Worm (Caenorhabditis elegans) whole organism, L4 larva: Measurements from ENCODE around the gene T19D12.5.

ENCODE experiments used
- F26F4.8 ChIP-seq: fragments of 200-800 bp; sonication (Bioruptor generic); conservative IDR thresholded peaks from 2 replicates; pipeline ENCODE4 v1.3.6; 2022; ENCODE audit warnings: missing genetic modification characterization, missing compliant biosample characterization
- R02D3.7 ChIP-seq: fragments of 150-350 bp; sonication (generic microtip); optimal IDR thresholded peaks from 3 replicates; lab custom pipeline; 2014; ENCODE audit warnings: missing biosample characterization, missing genetic modification characterization
- T20F7.1 ChIP-seq: fragments of 200-800 bp; sonication (Bioruptor generic); optimal IDR thresholded peaks from 2 replicates; lab custom pipeline; 2018; ENCODE audit warnings: mild to moderate bottlenecking, missing genetic modification characterization, missing compliant biosample characterization
- Y5F2A.4 ChIP-seq: fragments of 200-800 bp; sonication (Bioruptor generic); optimal IDR thresholded peaks from 2 replicates; lab custom pipeline; 2018; ENCODE audit warnings: mild to moderate bottlenecking, missing genetic modification characterization, missing compliant biosample characterization
- ZK337.2 ChIP-seq: fragments of 200-800 bp; sonication (Bioruptor generic); IDR thresholded peaks from 2 replicates; pipeline ENCODE4 v1.3.6; 2022; ENCODE audit warnings: missing genetic modification reagents, missing genetic modification characterization, missing compliant biosample characterization
- ZK546.5 ChIP-seq, 2 experiments: sonication (generic microtip); optimal IDR thresholded peaks; 2 replicates each; lab custom pipeline; 2017; ENCODE audit warnings: missing biosample characterization in 2 of 2, missing genetic modification characterization in 2 of 2
- arid-1 ChIP-seq: fragments of 200-800 bp; sonication (Bioruptor generic); conservative IDR thresholded peaks from 2 replicates; pipeline ENCODE4 v1.3.6; 2022; ENCODE audit warnings: missing genetic modification reagents, missing genetic modification characterization, missing compliant biosample characterization
- ceh-32 ChIP-seq: sonication (generic microtip); optimal IDR thresholded peaks from 2 replicates; lab custom pipeline; 2016; ENCODE audit warnings: mild to moderate bottlenecking, missing genetic modification characterization, missing compliant biosample characterization; ENCODE audit not compliant: poor library complexity
- ceh-44 ChIP-seq: fragments of 200-800 bp; sonication (Bioruptor generic); IDR thresholded peaks from 2 replicates; pipeline ENCODE4 v1.3.6; 2022; ENCODE audit warnings: missing genetic modification reagents, missing genetic modification characterization, missing compliant biosample characterization
- ceh-62 ChIP-seq: sonication (generic microtip); optimal IDR thresholded peaks from 2 replicates; lab custom pipeline; 2017; ENCODE audit warnings: missing biosample characterization, missing genetic modification characterization
- ceh-82 ChIP-seq: sonication (generic microtip); optimal IDR thresholded peaks from 2 replicates; lab custom pipeline; 2017; ENCODE audit warnings: missing biosample characterization, missing genetic modification characterization
- ces-1 ChIP-seq: fragments of 150-350 bp; sonication (generic microtip); optimal IDR thresholded peaks from 4 replicates; lab custom pipeline; 2014; ENCODE audit warnings: missing biosample characterization, missing genetic modification reagents, missing genetic modification characterization
- cey-2 ChIP-seq: sonication (generic microtip); optimal IDR thresholded peaks from 3 replicates; lab custom pipeline; 2017; ENCODE audit warnings: missing genetic modification characterization, mild to moderate bottlenecking, missing compliant biosample characterization, antibody characterized with exemption, borderline replicate concordance; ENCODE audit not compliant: insufficient read depth
- daf-12 ChIP-seq: fragments of 150-350 bp; optimal IDR thresholded peaks from 2 replicates; lab custom pipeline; 2014; ENCODE audit warnings: missing biosample characterization, missing genetic modification reagents, missing genetic modification characterization
- daf-8 ChIP-seq: fragments of 200-800 bp; sonication (Bioruptor generic); IDR thresholded peaks from 2 replicates; pipeline ENCODE4 v1.3.6; 2022; ENCODE audit warnings: missing genetic modification characterization, missing compliant biosample characterization
- dmd-6 ChIP-seq: fragments of 200-800 bp; sonication (Bioruptor generic); IDR thresholded peaks from 2 replicates; pipeline ENCODE4 v1.3.6; 2022; ENCODE audit warnings: missing genetic modification reagents, missing genetic modification characterization, missing compliant biosample characterization
- dmd-8 ChIP-seq: fragments of 200-800 bp; sonication (Bioruptor generic); IDR thresholded peaks from 2 replicates; pipeline ENCODE4 v1.3.6; 2022; ENCODE audit warnings: missing genetic modification characterization, missing compliant biosample characterization
- dmd-9 ChIP-seq: fragments of 200-800 bp; sonication (Bioruptor generic); IDR thresholded peaks from 2 replicates; pipeline ENCODE4 v1.3.6; 2022; ENCODE audit warnings: missing genetic modification reagents, missing genetic modification characterization, missing compliant biosample characterization
- dpl-1 ChIP-seq: fragments of 150-350 bp; optimal IDR thresholded peaks from 2 replicates; lab custom pipeline; 2014; ENCODE audit warnings: missing biosample characterization, missing genetic modification reagents, missing genetic modification characterization
- duxl-1 ChIP-seq: sonication (generic microtip); optimal IDR thresholded peaks from 2 replicates; lab custom pipeline; 2016; ENCODE audit warnings: mild to moderate bottlenecking, missing genetic modification characterization, moderate library complexity, missing compliant biosample characterization; ENCODE audit not compliant: poor library complexity
- egl-43 ChIP-seq: fragments of 200-800 bp; sonication (Bioruptor generic); IDR thresholded peaks from 2 replicates; pipeline ENCODE4 v1.3.6; 2022; ENCODE audit warnings: missing genetic modification reagents, missing genetic modification characterization, missing compliant biosample characterization
- fos-1 ChIP-seq: fragments of 150-350 bp; optimal IDR thresholded peaks from 2 replicates; lab custom pipeline; 2014; ENCODE audit warnings: missing biosample characterization, missing genetic modification characterization
- hmg-1.1 ChIP-seq: fragments of 200-800 bp; sonication (Bioruptor generic); IDR thresholded peaks from 2 replicates; pipeline ENCODE4 v1.3.6; 2022; ENCODE audit warnings: missing genetic modification reagents, missing genetic modification characterization, missing compliant biosample characterization
- lin-15B ChIP-seq: fragments of 150-350 bp; sonication (generic microtip); optimal IDR thresholded peaks from 3 replicates; lab custom pipeline; 2014; ENCODE audit warnings: missing biosample characterization, missing genetic modification characterization
- lin-39 ChIP-seq: fragments of 150-350 bp; optimal IDR thresholded peaks from 2 replicates; lab custom pipeline; 2014; ENCODE audit warnings: missing biosample characterization, missing genetic modification reagents, missing genetic modification characterization
- lir-3 ChIP-seq: sonication (generic microtip); optimal IDR thresholded peaks from 2 replicates; lab custom pipeline; 2016; ENCODE audit warnings: mild to moderate bottlenecking, missing genetic modification characterization, missing compliant biosample characterization
- lsy-2 ChIP-seq, 2 experiments: fragments of 150-350 bp in 1 of 2; sonication (generic microtip) in 1 of 2; optimal IDR thresholded peaks; 2 replicates each; lab custom pipeline; 2014 to 2017; ENCODE audit warnings: missing biosample characterization in 2 of 2, missing genetic modification characterization in 2 of 2
- madf-5 ChIP-seq, 2 experiments: fragments of 200-800 bp; sonication (Bioruptor generic); IDR thresholded peaks; 2 replicates each; pipeline ENCODE4 v1.3.6; 2022; ENCODE audit warnings: missing compliant biosample characterization in 2 of 2, missing genetic modification characterization in 2 of 2
- madf-9 ChIP-seq: fragments of 200-800 bp; sonication (Bioruptor generic); conservative IDR thresholded peaks from 2 replicates; pipeline ENCODE4 v1.3.6; 2022; ENCODE audit warnings: missing genetic modification reagents, missing genetic modification characterization, missing compliant biosample characterization
- mdt-29 ChIP-seq: fragments of 200-800 bp; sonication (Bioruptor generic); IDR thresholded peaks from 2 replicates; pipeline ENCODE4 v1.3.6; 2022; ENCODE audit warnings: missing genetic modification reagents, missing genetic modification characterization, missing compliant biosample characterization
- mxl-2 ChIP-seq: fragments of 200-800 bp; sonication (Bioruptor generic); conservative IDR thresholded peaks from 2 replicates; pipeline ENCODE4 v1.3.6; 2022; ENCODE audit warnings: missing genetic modification reagents, missing genetic modification characterization, missing compliant biosample characterization
- mxl-3 ChIP-seq: fragments of 200-800 bp; sonication (Bioruptor generic); optimal IDR thresholded peaks from 2 replicates; lab custom pipeline; 2018; ENCODE audit warnings: mild to moderate bottlenecking, missing genetic modification characterization, missing compliant biosample characterization
- nhr-10 ChIP-seq: fragments of 150-350 bp; optimal IDR thresholded peaks from 2 replicates; lab custom pipeline; 2014; ENCODE audit warnings: missing biosample characterization, missing genetic modification characterization
- nhr-237 ChIP-seq: sonication (generic microtip); optimal IDR thresholded peaks from 2 replicates; lab custom pipeline; 2017; ENCODE audit warnings: missing biosample characterization, missing genetic modification characterization
- nhr-25 ChIP-seq: sonication (generic microtip); optimal IDR thresholded peaks from 2 replicates; lab custom pipeline; 2017; ENCODE audit warnings: missing genetic modification characterization, mild to moderate bottlenecking, missing compliant biosample characterization, antibody characterized with exemption, moderate library complexity, borderline replicate concordance; ENCODE audit not compliant: insufficient read depth
- nhr-41 ChIP-seq: fragments of 200-800 bp; sonication (Bioruptor generic); IDR thresholded peaks from 2 replicates; pipeline ENCODE4 v1.3.6; 2022; ENCODE audit warnings: missing genetic modification reagents, missing genetic modification characterization, missing compliant biosample characterization
- nhr-6 ChIP-seq: fragments of 150-350 bp; optimal IDR thresholded peaks from 2 replicates; lab custom pipeline; 2014; ENCODE audit warnings: missing biosample characterization, missing genetic modification characterization
- nhr-76 ChIP-seq: fragments of 150-350 bp; optimal IDR thresholded peaks from 2 replicates; lab custom pipeline; 2014; ENCODE audit warnings: missing biosample characterization, missing genetic modification characterization
- nhr-77 ChIP-seq: fragments of 150-350 bp; optimal IDR thresholded peaks from 2 replicates; lab custom pipeline; 2014; ENCODE audit warnings: missing biosample characterization, missing genetic modification characterization
- pqm-1 ChIP-seq: sonication (generic microtip); optimal IDR thresholded peaks from 2 replicates; lab custom pipeline; 2017; ENCODE audit warnings: missing biosample characterization, missing genetic modification characterization
- saeg-2 ChIP-seq: fragments of 200-800 bp; sonication (Bioruptor generic); IDR thresholded peaks from 2 replicates; pipeline ENCODE4 v1.3.6; 2022; ENCODE audit warnings: missing genetic modification reagents, missing genetic modification characterization, missing compliant biosample characterization
- sdz-12 ChIP-seq: fragments of 200-800 bp; sonication (Bioruptor generic); optimal IDR thresholded peaks from 2 replicates; lab custom pipeline; 2018; ENCODE audit warnings: mild to moderate bottlenecking, missing genetic modification characterization, missing compliant biosample characterization
- snpc-4 ChIP-seq: fragments of 150-350 bp; optimal IDR thresholded peaks from 2 replicates; lab custom pipeline; 2014; ENCODE audit warnings: missing biosample characterization, missing genetic modification characterization
- spr-1 ChIP-seq: sonication (generic microtip); optimal IDR thresholded peaks from 2 replicates; lab custom pipeline; 2016; ENCODE audit warnings: mild to moderate bottlenecking, missing genetic modification characterization, missing compliant biosample characterization
- unc-39 ChIP-seq: sonication (generic microtip); optimal IDR thresholded peaks from 2 replicates; lab custom pipeline; 2017; ENCODE audit warnings: missing biosample characterization, missing genetic modification characterization
- unc-62 ChIP-seq, 3 experiments: fragments of 150-350 bp in 1 of 3; sonication (generic microtip); optimal IDR thresholded peaks in 2 of 3; peaks in 1 of 3; 1 replicate in 1 of 3; 2 replicates in 2 of 3; lab custom pipeline; 2014 to 2017; ENCODE audit warnings: missing biosample characterization in 3 of 3, missing genetic modification characterization in 3 of 3, missing genetic modification reagents in 3 of 3, missing genotype in 1 of 3
- zip-11 ChIP-seq: fragments of 200-800 bp; sonication (Bioruptor generic); IDR thresholded peaks from 2 replicates; pipeline ENCODE4 v1.3.6; 2022; ENCODE audit warnings: missing genetic modification characterization, missing compliant biosample characterization
- zip-2 ChIP-seq: fragments of 150-350 bp; optimal IDR thresholded peaks from 2 replicates; lab custom pipeline; 2014; ENCODE audit warnings: missing biosample characterization, missing genetic modification characterization
- ztf-11 ChIP-seq: fragments of 150-350 bp; optimal IDR thresholded peaks from 2 replicates; lab custom pipeline; 2014; ENCODE audit warnings: missing biosample characterization, missing genetic modification characterization
- ztf-7 ChIP-seq: fragments of 150-350 bp; optimal IDR thresholded peaks from 2 replicates; lab custom pipeline; 2014; ENCODE audit warnings: missing biosample characterization, missing genetic modification characterization

The T19D12.5 gene

DNA sequence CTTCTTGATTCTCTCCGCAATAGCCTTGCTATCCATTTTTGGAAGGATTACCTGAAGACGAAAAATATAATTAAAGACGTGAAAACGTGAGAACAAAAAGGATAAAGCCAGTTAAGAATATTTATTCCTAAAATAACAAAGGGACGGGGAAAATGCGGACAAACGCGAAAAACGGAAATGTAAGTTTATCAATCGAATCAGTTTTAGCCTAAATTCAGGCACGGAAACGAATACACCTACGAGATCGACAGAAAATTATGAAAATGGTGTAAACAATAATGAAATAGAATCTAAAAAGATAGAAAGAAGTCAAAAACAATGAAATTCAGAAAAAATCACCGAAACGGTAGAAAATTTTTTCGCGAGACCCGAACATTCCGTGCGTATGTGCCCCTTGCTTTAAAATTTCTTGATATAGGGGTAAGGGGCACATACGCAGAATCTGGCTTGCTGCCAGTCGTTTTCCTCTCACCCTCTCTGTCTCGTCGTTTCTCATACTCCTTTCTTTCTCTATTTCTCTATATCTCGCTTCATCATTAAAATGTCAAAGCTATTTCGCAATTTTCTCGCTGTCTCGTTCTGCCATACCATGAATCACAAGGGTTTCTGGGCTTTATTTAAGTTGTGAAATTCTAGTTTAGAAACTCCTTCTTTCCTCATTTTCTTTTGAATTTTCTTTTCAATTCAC is 47.3 kb downstream of the T19D12.5 start, which contains the start of gene icd-1:
Gene icd-1 (minus strand): TSS at position 51 of the 688 bp plus-strand sequence.
- TF ChIP-seq ces-1 (no peak), Y5F2A.4 (GFP tag; lab: Kevin White, UChicago) (peak; percentile 56), nhr-76 (tag; lab: Kevin White, UChicago) (peak; percentile 55), F26F4.8 (GFP tag; lab: Robert Waterston, UW) (no peak), ceh-62 (no peak), dmd-9 (GFP tag; lab: Robert Waterston, UW) (no peak), saeg-2 (GFP tag; lab: Robert Waterston, UW) (peak; percentile 78), madf-5 (GFP tag; IDR thresholded peaks at IDR 0.05; lab: Robert Waterston, UW) (no peak), ceh-44 (GFP tag; lab: Robert Waterston, UW) (0 out of 2 replicates have a peak, but pooled peaks have one; percentile 30), ceh-82 (no peak), daf-12 (tag; lab: Kevin White, UChicago) (no peak), cey-2 (tag; lab: Kevin White, UChicago) (no peak), pqm-1 (tag; lab: Kevin White, UChicago) (peak; percentile 10), fos-1 (tag; lab: Kevin White, UChicago) (peak; percentile 78), ztf-7 (peak; percentile 78), R02D3.7 (tag; lab: Kevin White, UChicago) (peak; percentile 10), nhr-237 (tag; lab: Kevin White, UChicago) (peak; percentile 18), lin-39 (no peak), ZK337.2 (GFP tag; lab: Robert Waterston, UW) (no peak), mxl-3 (GFP tag; lab: Kevin White, UChicago) (peak; percentile 72), egl-43 (GFP tag; lab: Robert Waterston, UW) (peak; percentile 78), T20F7.1 (GFP tag; lab: Kevin White, UChicago) (peak; percentile 90), lin-15B (peak; percentile 58), zip-11 (GFP tag; lab: Robert Waterston, UW) (no peak), dmd-6 (GFP tag; lab: Robert Waterston, UW) (peak; percentile 91), daf-8 (GFP tag; lab: Robert Waterston, UW) (no peak), ZK546.5 (tag; optimal IDR thresholded peaks at IDR 0.05; lab: Kevin White, UChicago) (peak in 1 of 2 experiments; percentile 51), mxl-2 (no peak), arid-1 (peak; percentile 86), sdz-12 (no peak), hmg-1.1 (GFP tag; lab: Robert Waterston, UW) (peak; percentile 88), lsy-2 (tag; optimal IDR thresholded peaks at IDR 0.05; lab: Kevin White, UChicago) (peak; percentile 91 to 95), dmd-8 (GFP tag; lab: Robert Waterston, UW) (peak; percentile 55; the same call in 1 of the 2 replicates), unc-62 (GFP tag; optimal IDR thresholded peaks at IDR 0.05 in 1 of 2; lab: Kevin White, UChicago) (peak in 1 of 2 experiments; percentile 98), unc-62 (tag; optimal IDR thresholded peaks at IDR 0.05; lab: Kevin White, UChicago) (no peak), mdt-29 (GFP tag; lab: Robert Waterston, UW) (peak; percentile 88), nhr-6 (tag; lab: Kevin White, UChicago) (peak; percentile 57), nhr-41 (GFP tag; lab: Robert Waterston, UW) (peak; percentile 62; the same call in 1 of the 2 replicates), unc-39 (tag; lab: Kevin White, UChicago) (no peak), spr-1 (peak; percentile 81), ztf-11 (tag; lab: Kevin White, UChicago) (no peak), snpc-4 (tag; lab: Kevin White, UChicago) (no peak), duxl-1 (tag; lab: Kevin White, UChicago) (peak; percentile 89), ceh-32 (peak; percentile 17), lir-3 (tag; lab: Kevin White, UChicago) (peak; percentile 7), madf-9 (peak; percentile 75), nhr-10 (peak; percentile 72), zip-2 (peak; percentile 75), nhr-77 (tag; lab: Kevin White, UChicago) (peak; percentile 96), nhr-25 (peak; percentile 91), dpl-1 (GFP tag; lab: Kevin White, UChicago) (peak; percentile 83)
